Fruit fly (Drosophila melanogaster) ovary, adult (tissue): ENCODE results near the gene CG4467.

Experiments
- CG17801 ChIP-seq: fragments of 200-800 bp; optimal IDR thresholded peaks from 2 replicates; lab custom pipeline; 2019; ENCODE audit warnings: missing biosample characterization, mild to moderate bottlenecking, missing genetic modification characterization, moderate library complexity; ENCODE audit not compliant: partially characterized antibody

Gene CG4467

dm6 chr3R:23181714-23182337, 66.9 kb downstream of the CG4467 start:
- TF ChIP-seq CG17801 (GFP tag; lab: Kevin White, UChicago), result no peak

dm6 chr3R:23180980-23181630, 67.6 kb downstream of the CG4467 start:
- TF ChIP-seq CG17801 (GFP tag; lab: Kevin White, UChicago), result no peak

- no peak for TF ChIP-seq CG17801 (GFP tag; lab: Kevin White, UChicago)
Measured at dm6 chr3R:23179336-23179735, 69.4 kb downstream of the CG4467 start.

dm6 chr3R:23178052-23178591, 70.6 kb downstream of the CG4467 start:
- TF ChIP-seq CG17801 (GFP tag; lab: Kevin White, UChicago), result no peak
